Fruit fly (Drosophila melanogaster) whole organism: Measurements from ENCODE around the gene CG14518.

Experiments
- CG8478 ChIP-seq: fragments of >200 bp; optimal IDR thresholded peaks from 2 replicates; lab custom pipeline; 2018; ENCODE audit warnings: inconsistent platforms
- Dll ChIP-seq: fragments of >200 bp; optimal IDR thresholded peaks from 2 replicates; lab custom pipeline; 2017
- EcR ChIP-seq, 2 experiments: fragments of >200 bp; optimal IDR thresholded peaks; 2 replicates each; lab custom pipeline; 2017; ENCODE audit warnings: missing biosample characterization in 2 of 2, missing genetic modification characterization in 2 of 2, missing genetic modification reagents in 2 of 2
- pan ChIP-seq: fragments of >200 bp; optimal IDR thresholded peaks from 2 replicates; lab custom pipeline; 2017
- psq ChIP-seq: fragments of >200 bp; optimal IDR thresholded peaks from 2 replicates; lab custom pipeline; 2017
- usp ChIP-seq: fragments of >200 bp; optimal IDR thresholded peaks from 2 replicates; lab custom pipeline; 2017; ENCODE audit warnings: missing biosample characterization, missing genetic modification characterization, mixed read lengths

Gene CG14518

dm6 chr3R:29032542-29032941 is 7.8 kb downstream of the CG14518 start, which contains the start of gene Ssl2:
Ssl2 (minus strand) TSS chr3R:29032642.
- TF ChIP-seq psq (lab: Kevin White, UChicago), result no peak
- TF ChIP-seq pan (lab: Kevin White, UChicago), result no peak
- no peak for TF ChIP-seq CG8478
- TF ChIP-seq Dll (lab: Kevin White, UChicago), result no peak
- no peak for TF ChIP-seq usp (GFP tag; lab: Kevin White, UChicago)
- TF ChIP-seq EcR (GFP tag; optimal IDR thresholded peaks at IDR 0.05; lab: Kevin White, UChicago), result no peak

dm6 chr3R:29033909-29034629 is 9.3 kb downstream of the CG14518 start, which contains the start of the genes beta4GalNAcTB and Cpsf100:
beta4GalNAcTB (minus strand) TSS chr3R:29034008.
Cpsf100 (plus strand) TSS chr3R:29034573.
- TF ChIP-seq pan (lab: Kevin White, UChicago) (no peak), psq (lab: Kevin White, UChicago) (no peak)

- peak; percentile 46 for TF ChIP-seq CG8478
- TF ChIP-seq psq (lab: Kevin White, UChicago), result no peak
Measured at dm6 chr3R:29038960-29039581, 14.3 kb downstream of the CG14518 start, which contains the start of the genes Slu7 and Pkc98E. Slu7 (minus strand) TSS chr3R:29039071. Pkc98E (plus strand) TSS chr3R:29039156.

dm6 chr3R:29039704-29040430 is 15.1 kb downstream of the CG14518 start:
- no peak for TF ChIP-seq Dll (lab: Kevin White, UChicago)
- no peak for TF ChIP-seq EcR (GFP tag; optimal IDR thresholded peaks at IDR 0.05; lab: Kevin White, UChicago)
- no peak for TF ChIP-seq CG8478
- no peak for TF ChIP-seq pan (lab: Kevin White, UChicago)
- no peak for TF ChIP-seq psq (lab: Kevin White, UChicago)
- no peak for TF ChIP-seq usp (GFP tag; lab: Kevin White, UChicago)

dm6 chr3R:29040526-29041195 is 15.9 kb downstream of the CG14518 start:
- TF ChIP-seq usp (GFP tag; lab: Kevin White, UChicago), result no peak
- TF ChIP-seq EcR (GFP tag; optimal IDR thresholded peaks at IDR 0.05; lab: Kevin White, UChicago), result no peak
- no peak for TF ChIP-seq pan (lab: Kevin White, UChicago)
- TF ChIP-seq CG8478, result no peak
- no peak for TF ChIP-seq Dll (lab: Kevin White, UChicago)
- no peak for TF ChIP-seq psq (lab: Kevin White, UChicago)

dm6 chr3R:29049055-29049722 is 24.4 kb downstream of the CG14518 start, which contains the start of gene CG11837:
CG11837 (plus strand) TSS chr3R:29049493.
- TF ChIP-seq EcR (GFP tag; optimal IDR thresholded peaks at IDR 0.05; lab: Kevin White, UChicago), result no peak
- no peak for TF ChIP-seq usp (GFP tag; lab: Kevin White, UChicago)
- no peak for TF ChIP-seq CG8478
- TF ChIP-seq pan (lab: Kevin White, UChicago), result no peak
- TF ChIP-seq psq (lab: Kevin White, UChicago), result no peak
- TF ChIP-seq Dll (lab: Kevin White, UChicago), result no peak

dm6 chr3R:29050756-29051155 is 26.0 kb downstream of the CG14518 start, which contains the start of gene CG11841:
CG11841 (plus strand) TSS chr3R:29051056.
- no peak for TF ChIP-seq usp (GFP tag; lab: Kevin White, UChicago)
- TF ChIP-seq CG8478, result no peak
- TF ChIP-seq psq (lab: Kevin White, UChicago), result no peak
- no peak for TF ChIP-seq Dll (lab: Kevin White, UChicago)
- no peak for TF ChIP-seq pan (lab: Kevin White, UChicago)
- TF ChIP-seq EcR (GFP tag; optimal IDR thresholded peaks at IDR 0.05; lab: Kevin White, UChicago), result no peak

dm6 chr3R:29052380-29052779 is 27.6 kb downstream of the CG14518 start, which contains the start of gene CG11842:
CG11842 (plus strand) TSS chr3R:29052680.
- TF ChIP-seq EcR (GFP tag; optimal IDR thresholded peaks at IDR 0.05; lab: Kevin White, UChicago) (no peak), pan (lab: Kevin White, UChicago) (no peak), Dll (lab: Kevin White, UChicago) (no peak), usp (GFP tag; lab: Kevin White, UChicago) (no peak), psq (lab: Kevin White, UChicago) (no peak), CG8478 (no peak)

- TF ChIP-seq CG8478 (no peak), usp (GFP tag; lab: Kevin White, UChicago) (no peak), Dll (lab: Kevin White, UChicago) (no peak), psq (lab: Kevin White, UChicago) (no peak), EcR (GFP tag; optimal IDR thresholded peaks at IDR 0.05; lab: Kevin White, UChicago) (no peak), pan (lab: Kevin White, UChicago) (no peak)
Measured at dm6 chr3R:29054047-29054446, 29.3 kb downstream of the CG14518 start, which contains the start of gene CG11843. CG11843 (plus strand) TSS chr3R:29054347.

dm6 chr3R:29055710-29056109 is 30.9 kb downstream of the CG14518 start, which contains the start of gene Sirt7:
Sirt7 (plus strand) TSS chr3R:29055927.
- TF ChIP-seq usp (GFP tag; lab: Kevin White, UChicago) (no peak), CG8478 (no peak), pan (lab: Kevin White, UChicago) (no peak), psq (lab: Kevin White, UChicago) (no peak), Dll (lab: Kevin White, UChicago) (no peak), EcR (GFP tag; optimal IDR thresholded peaks at IDR 0.05; lab: Kevin White, UChicago) (no peak)
